Fruit fly (Drosophila melanogaster) whole organism, adult: ENCODE data around the gene CG9737.

Experiments used
- CG12768 ChIP-seq: fragments of 200-800 bp; sonication (Bioruptor generic); optimal IDR thresholded peaks from 2 replicates; lab custom pipeline; 2017; ENCODE audit warnings: missing biosample characterization, missing genetic modification characterization, mild to moderate bottlenecking, moderate library complexity, missing genetic modification reagents
- CG7045 ChIP-seq: fragments of 200-800 bp; sonication (Bioruptor generic); optimal IDR thresholded peaks from 2 replicates; lab custom pipeline; 2017; ENCODE audit warnings: missing biosample characterization, mild to moderate bottlenecking, missing genetic modification characterization
- CG7101 ChIP-seq: fragments of 200-800 bp; sonication (Bioruptor generic); optimal IDR thresholded peaks from 2 replicates; lab custom pipeline; 2018; ENCODE audit warnings: missing biosample characterization, mild to moderate bottlenecking, missing genetic modification characterization, moderate library complexity
- Clk ChIP-seq: fragments of 200-800 bp; sonication (Bioruptor generic); optimal IDR thresholded peaks from 2 replicates; lab custom pipeline; 2017; ENCODE audit warnings: missing biosample characterization, missing genetic modification characterization
- bab1 ChIP-seq: fragments of 200-800 bp; sonication (Bioruptor generic); optimal IDR thresholded peaks from 3 replicates; lab custom pipeline; 2019; ENCODE audit warnings: missing biosample characterization, mild to moderate bottlenecking, missing genetic modification characterization, moderate library complexity
- pad ChIP-seq: fragments of 200-800 bp; sonication (Bioruptor generic); optimal IDR thresholded peaks from 3 replicates; lab custom pipeline; 2017; ENCODE audit warnings: missing biosample characterization, missing genetic modification characterization, mild to moderate bottlenecking, moderate library complexity, missing genetic modification reagents
- toe ChIP-seq: fragments of 200-800 bp; sonication (Bioruptor generic); optimal IDR thresholded peaks from 2 replicates; lab custom pipeline; 2016; ENCODE audit warnings: missing biosample characterization, missing genetic modification characterization

DNA sequence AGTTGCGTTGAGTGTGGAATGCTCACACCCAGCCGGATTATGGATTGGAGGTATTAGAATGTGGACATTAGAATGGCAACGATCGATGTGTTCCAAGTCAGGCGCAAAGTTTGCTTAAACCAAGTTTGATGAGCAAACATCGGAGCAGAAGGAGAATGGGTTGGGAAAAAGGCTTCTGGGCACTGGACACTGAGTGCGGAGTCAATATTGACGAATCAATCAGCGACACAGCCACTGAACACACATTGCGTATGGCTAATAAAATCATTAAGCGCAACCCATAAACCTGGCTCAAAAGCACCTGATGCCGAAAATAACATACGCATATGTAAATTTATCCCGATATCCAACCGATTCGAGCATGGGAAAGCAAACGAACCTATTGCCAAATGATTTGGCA, 49.3 kb downstream of the CG9737 start:
- no peak for TF ChIP-seq Clk (GFP tag; lab: Kevin White, UChicago)
- no peak for TF ChIP-seq CG7045 (GFP tag; lab: Kevin White, UChicago)
- TF ChIP-seq CG12768 (GFP tag; lab: Kevin White, UChicago) = no peak
- no peak for TF ChIP-seq toe (GFP tag; lab: Kevin White, UChicago)
- no peak for TF ChIP-seq pad (GFP tag; lab: Kevin White, UChicago)
- TF ChIP-seq bab1 = no peak
- TF ChIP-seq CG7101 (tag; lab: Kevin White, UChicago) = no peak
